Fruit fly (Drosophila melanogaster) ovary, adult (tissue): ENCODE results near the gene cv-c.

ENCODE experiments used
- CG17801 ChIP-seq: fragments of 200-800 bp; optimal IDR thresholded peaks from 2 replicates; lab custom pipeline; 2019; ENCODE audit warnings: missing biosample characterization, mild to moderate bottlenecking, missing genetic modification characterization, moderate library complexity; ENCODE audit not compliant: partially characterized antibody

The cv-c gene

dm6 chr3R:14438267-14438666 is 43.2 kb downstream of the cv-c start:
- TF ChIP-seq CG17801 (GFP tag; lab: Kevin White, UChicago): no peak

- TF ChIP-seq CG17801 (GFP tag; lab: Kevin White, UChicago): no peak
Observed at dm6 chr3R:14436459-14436858, 45.1 kb downstream of the cv-c start.

dm6 chr3R:14436011-14436410 is 45.5 kb downstream of the cv-c start:
- TF ChIP-seq CG17801 (GFP tag; lab: Kevin White, UChicago): no peak

dm6 chr3R:14431887-14432286 is 49.6 kb downstream of the cv-c start:
- TF ChIP-seq CG17801 (GFP tag; lab: Kevin White, UChicago): no peak

dm6 chr3R:14430291-14430690 is 51.2 kb downstream of the cv-c start:
- TF ChIP-seq CG17801 (GFP tag; lab: Kevin White, UChicago): no peak

dm6 chr3R:14426524-14426923 is 55.0 kb downstream of the cv-c start:
- TF ChIP-seq CG17801 (GFP tag; lab: Kevin White, UChicago): no peak

dm6 chr3R:14425483-14425882 is 56.0 kb downstream of the cv-c start:
- no peak for TF ChIP-seq CG17801 (GFP tag; lab: Kevin White, UChicago)

dm6 chr3R:14424777-14425176 is 56.7 kb downstream of the cv-c start:
- no peak for TF ChIP-seq CG17801 (GFP tag; lab: Kevin White, UChicago)

dm6 chr3R:14421818-14422217 is 59.7 kb downstream of the cv-c start:
- no peak for TF ChIP-seq CG17801 (GFP tag; lab: Kevin White, UChicago)

dm6 chr3R:14419386-14420043 is 62.0 kb downstream of the cv-c start:
- TF ChIP-seq CG17801 (GFP tag; lab: Kevin White, UChicago): no peak

- no peak for TF ChIP-seq CG17801 (GFP tag; lab: Kevin White, UChicago)
Observed at dm6 chr3R:14418293-14418692, 63.2 kb downstream of the cv-c start, which contains the start of gene natalisin. natalisin (plus strand) TSS chr3R:14418593.

- no peak for TF ChIP-seq CG17801 (GFP tag; lab: Kevin White, UChicago)
Observed at dm6 chr3R:14415679-14416078, 65.8 kb downstream of the cv-c start.

dm6 chr3R:14414900-14415299 is 66.6 kb downstream of the cv-c start:
- no peak for TF ChIP-seq CG17801 (GFP tag; lab: Kevin White, UChicago)

- TF ChIP-seq CG17801 (GFP tag; lab: Kevin White, UChicago): no peak
Observed at dm6 chr3R:14414318-14414717, 67.2 kb downstream of the cv-c start.

- TF ChIP-seq CG17801 (GFP tag; lab: Kevin White, UChicago): no peak
Observed at dm6 chr3R:14413406-14414043, 68.0 kb downstream of the cv-c start.

- no peak for TF ChIP-seq CG17801 (GFP tag; lab: Kevin White, UChicago)
Observed at dm6 chr3R:14410396-14410795, 71.1 kb downstream of the cv-c start.
